Fruit fly (Drosophila melanogaster) whole organism, prepupa: ENCODE results near the gene Sarm.

Experiments
- CG15336 ChIP-seq: fragments of 200-800 bp; sonication (Bioruptor generic); IDR thresholded peaks from 2 replicates; pipeline ENCODE4 v1.3.6; 2022; ENCODE audit warnings: missing biosample characterization, missing genetic modification characterization
- Eip78C ChIP-seq: fragments of 200-800 bp; sonication (Bioruptor generic); peaks from one replicate; lab custom pipeline; 2016; ENCODE audit warnings: missing biosample characterization, missing genetic modification characterization
- Eip93F ChIP-seq: fragments of 200-800 bp; sonication (Bioruptor generic); optimal IDR thresholded peaks from 2 replicates; lab custom pipeline; 2016; ENCODE audit warnings: missing biosample characterization, mild to moderate bottlenecking, missing genetic modification characterization
- Gug ChIP-seq: fragments of 200-800 bp; sonication (Bioruptor generic); IDR thresholded peaks from 2 replicates; pipeline ENCODE4 v1.3.6; 2022; ENCODE audit warnings: missing biosample characterization, missing genetic modification characterization
- OdsH ChIP-seq: fragments of 200-800 bp; sonication (Bioruptor generic); optimal IDR thresholded peaks from 3 replicates; lab custom pipeline; 2016; ENCODE audit warnings: missing biosample characterization, missing genetic modification characterization
- dac ChIP-seq: fragments of 200-800 bp; sonication (Bioruptor generic); optimal IDR thresholded peaks from 2 replicates; lab custom pipeline; 2017; ENCODE audit warnings: missing biosample characterization, mild to moderate bottlenecking, missing genetic modification characterization
- fd59A ChIP-seq: fragments of 200-800 bp; sonication (Bioruptor generic); optimal IDR thresholded peaks from 2 replicates; lab custom pipeline; 2017; ENCODE audit warnings: missing biosample characterization, mild to moderate bottlenecking, missing genetic modification characterization, missing genetic modification reagents
- salr ChIP-seq, 2 experiments: fragments of 200-800 bp; sonication (Bioruptor generic); optimal IDR thresholded peaks; 3 replicates each; lab custom pipeline; 2016 to 2018; ENCODE audit warnings: missing biosample characterization in 2 of 2, missing genetic modification characterization in 2 of 2, mild to moderate bottlenecking in 1 of 2
- ss ChIP-seq, 2 experiments: fragments of 200-800 bp; sonication (Bioruptor generic); optimal IDR thresholded peaks; 2 replicates in 1 of 2; 3 replicates in 1 of 2; lab custom pipeline; 2017 to 2018; ENCODE audit warnings: mild to moderate bottlenecking in 2 of 2, missing biosample characterization in 2 of 2, missing genetic modification characterization in 2 of 2, moderate library complexity in 1 of 2

- TF ChIP-seq CG15336 (GFP tag; lab: Robert Waterston, UW): no peak
- TF ChIP-seq Gug (GFP tag; lab: Robert Waterston, UW): no peak
- no peak for TF ChIP-seq salr (GFP tag; optimal IDR thresholded peaks at IDR 0.05; lab: Kevin White, UChicago)
- no peak for TF ChIP-seq dac (GFP tag; lab: Kevin White, UChicago)
- TF ChIP-seq Eip78C (GFP tag; lab: Kevin White, UChicago): no peak
- no peak for TF ChIP-seq fd59A
- TF ChIP-seq Eip93F: no peak
- TF ChIP-seq OdsH (GFP tag; lab: Kevin White, UChicago): no peak
- TF ChIP-seq ss (GFP tag; optimal IDR thresholded peaks at IDR 0.05; lab: Kevin White, UChicago): no peak
Measured at dm6 chr3L:8121590-8121989, 57.9 kb downstream of the Sarm start, which contains the start of gene ldbr.
